Worm (Caenorhabditis elegans) whole organism, mixed stage, embryonic: Measurements from ENCODE around the gene srt-17.

Experiments used
- elt-3 ChIP-seq: fragments of 150-350 bp; optimal IDR thresholded peaks from 2 replicates; lab custom pipeline; 2014; ENCODE audit warnings: missing biosample characterization, missing genetic modification characterization
- ham-2 ChIP-seq: fragments of 200-800 bp; sonication (Bioruptor generic); optimal IDR thresholded peaks from 2 replicates; lab custom pipeline; 2018; ENCODE audit warnings: mild to moderate bottlenecking, missing genetic modification characterization, missing compliant biosample characterization
- lin-13 ChIP-seq: fragments of 150-350 bp; optimal IDR thresholded peaks from 2 replicates; lab custom pipeline; 2014; ENCODE audit warnings: missing biosample characterization, missing genetic modification characterization
- lsy-2 ChIP-seq: fragments of 150-350 bp; optimal IDR thresholded peaks from 2 replicates; lab custom pipeline; 2014; ENCODE audit warnings: missing biosample characterization, missing genetic modification characterization
- mls-2 ChIP-seq: sonication (generic microtip); optimal IDR thresholded peaks from 2 replicates; lab custom pipeline; 2016; ENCODE audit warnings: mild to moderate bottlenecking, missing genetic modification characterization, moderate library complexity, missing compliant biosample characterization
- nhr-12 ChIP-seq: fragments of 150-350 bp; optimal IDR thresholded peaks from 2 replicates; lab custom pipeline; 2014; ENCODE audit warnings: missing biosample characterization, missing genetic modification characterization
- nhr-237 ChIP-seq: fragments of 150-350 bp; optimal IDR thresholded peaks from 2 replicates; lab custom pipeline; 2014; ENCODE audit warnings: missing biosample characterization, missing genetic modification characterization
- snpc-4 ChIP-seq: fragments of 150-350 bp; optimal IDR thresholded peaks from 2 replicates; lab custom pipeline; 2014; ENCODE audit warnings: missing biosample characterization, missing genetic modification characterization
- unc-62 ChIP-seq: fragments of 150-350 bp; optimal IDR thresholded peaks from 2 replicates; lab custom pipeline; 2014; ENCODE audit warnings: missing biosample characterization, missing genetic modification reagents, missing genetic modification characterization
- ztf-11 ChIP-seq: fragments of 150-350 bp; optimal IDR thresholded peaks from 2 replicates; lab custom pipeline; 2014; ENCODE audit warnings: missing biosample characterization, missing genetic modification characterization

DNA sequence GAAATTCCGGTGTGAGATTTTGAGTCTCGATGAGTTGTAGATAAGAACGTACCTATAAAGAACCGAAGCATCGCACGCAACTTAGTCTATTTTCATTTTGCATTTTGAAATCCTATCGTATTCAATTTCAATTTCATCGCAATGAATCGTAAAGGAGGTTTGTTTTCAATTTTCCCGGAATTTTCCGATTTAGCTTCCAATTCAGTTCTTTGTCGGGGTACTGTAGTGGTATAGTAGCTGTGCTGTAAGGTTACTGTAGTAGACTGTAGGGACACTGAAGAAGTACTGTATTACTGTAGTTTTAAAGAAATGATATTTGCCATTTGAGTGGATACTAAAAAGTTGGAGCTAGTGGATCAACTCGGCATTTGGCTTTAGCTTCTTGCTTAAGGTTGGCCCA lies 25.0 kb downstream of the srt-17 start:
- no peak for TF ChIP-seq mls-2 (tag; lab: Kevin White, UChicago)
- no peak for TF ChIP-seq lsy-2 (tag; lab: Kevin White, UChicago)
- TF ChIP-seq unc-62 (GFP tag; lab: Kevin White, UChicago), result no peak
- no peak for TF ChIP-seq ztf-11
- no peak for TF ChIP-seq lin-13
- no peak for TF ChIP-seq nhr-12 (tag; lab: Kevin White, UChicago)
- no peak for TF ChIP-seq snpc-4 (tag; lab: Kevin White, UChicago)
- no peak for TF ChIP-seq nhr-237
- no peak for TF ChIP-seq ham-2
- no peak for TF ChIP-seq elt-3 (tag; lab: Kevin White, UChicago)
